Fruit fly (Drosophila melanogaster): ENCODE results near the gene swm.

swm gene

dm6 chr2L:19537779-19538456 is 44.9 kb downstream of the swm start, which contains the start of gene CG13082 (continued):
- peak in 1 of 2 experiments; percentile 2 for TF ChIP-seq Hr51 (GFP tag; optimal IDR thresholded peaks at IDR 0.05)
- TF ChIP-seq CG32767 (GFP tag; IDR thresholded peaks at IDR 0.05) = 0 out of 2 replicates have a peak, but pooled peaks have one; percentile 16
- no peak for TF ChIP-seq schlank (tag; optimal IDR thresholded peaks at IDR 0.05)
- TF ChIP-seq CG9609 (GFP tag; optimal IDR thresholded peaks at IDR 0.05) = peak; percentile 9
- TF ChIP-seq CG4282 (GFP tag; optimal IDR thresholded peaks at IDR 0.05) = no peak
- TF ChIP-seq onecut (GFP tag; IDR thresholded peaks at IDR 0.05) = peak; percentile 13; the same call in 1 of the 2 replicates
- no peak for TF ChIP-seq sens-2 (GFP tag; IDR thresholded peaks at IDR 0.05)
- no peak for TF ChIP-seq Doc2 (GFP tag; IDR thresholded peaks at IDR 0.05)
- no peak for TF ChIP-seq Bteb2 (GFP tag; optimal IDR thresholded peaks at IDR 0.05)
- no peak for TF ChIP-seq wor (GFP tag; IDR thresholded peaks at IDR 0.05)
- TF ChIP-seq CG10274 (GFP tag; optimal IDR thresholded peaks at IDR 0.05) = no peak
- peak; percentile 36 for TF ChIP-seq CG16815 (GFP tag; optimal IDR thresholded peaks at IDR 0.05)
- no peak for TF ChIP-seq CG15479 (GFP tag; optimal IDR thresholded peaks at IDR 0.05)
- peak; percentile 58 for TF ChIP-seq CG2202 (tag; optimal IDR thresholded peaks at IDR 0.05)
- peak; percentile 42; the same call in 1 of the 2 replicates for TF ChIP-seq sisA (GFP tag; IDR thresholded peaks at IDR 0.05)
- peak; percentile 36 for TF ChIP-seq Hmx (GFP tag; optimal IDR thresholded peaks at IDR 0.05)
- peak; percentile 51; the same call in 1 of the 2 replicates for TF ChIP-seq CG6689 (GFP tag; IDR thresholded peaks at IDR 0.05)
- TF ChIP-seq Scr (GFP tag; IDR thresholded peaks at IDR 0.05; ENCODE audit: partially characterized antibody) = no peak
- TF ChIP-seq Dip3 (GFP tag; optimal IDR thresholded peaks at IDR 0.05) = peak; percentile 27
- TF ChIP-seq ewg (GFP tag; optimal IDR thresholded peaks at IDR 0.05) = peak; percentile 52
- TF ChIP-seq Ptx1 (GFP tag; IDR thresholded peaks at IDR 0.05) = no peak; the same call in 1 of the 2 replicates
- TF ChIP-seq CG14667 (GFP tag; IDR thresholded peaks at IDR 0.05) = no peak
- TF ChIP-seq CG11456 (GFP tag; IDR thresholded peaks at IDR 0.05) = no peak
- no peak for TF ChIP-seq zen2 (GFP tag; IDR thresholded peaks at IDR 0.05; ENCODE audit: partially characterized antibody)
- no peak for TF ChIP-seq zfh2 (GFP tag; optimal IDR thresholded peaks at IDR 0.05)
- no peak for TF ChIP-seq CG4854 (GFP tag; optimal IDR thresholded peaks at IDR 0.05)
- TF ChIP-seq grau (tag; optimal IDR thresholded peaks at IDR 0.05) = peak; percentile 57
- TF ChIP-seq prd (optimal IDR thresholded peaks at IDR 0.05) = no peak
- TF ChIP-seq prd (GFP tag; IDR thresholded peaks at IDR 0.05) = peak; percentile 64; the same call in 2 of the 3 replicates
- TF ChIP-seq CG42726 (GFP tag; IDR thresholded peaks at IDR 0.05; ENCODE audit: partially characterized antibody) = no peak
- TF ChIP-seq CG9797 (GFP tag; optimal IDR thresholded peaks at IDR 0.05) = no peak
- no peak for TF ChIP-seq dimm (GFP tag; IDR thresholded peaks at IDR 0.05)
- TF ChIP-seq Myb (GFP tag; optimal IDR thresholded peaks at IDR 0.05) = no peak
- TF ChIP-seq CG17186 (GFP tag; optimal IDR thresholded peaks at IDR 0.05) = no peak
- no peak for TF ChIP-seq abd-A (tag; optimal IDR thresholded peaks at IDR 0.05)
- no peak for TF ChIP-seq CG9876 (GFP tag; optimal IDR thresholded peaks at IDR 0.05)
- no peak for TF ChIP-seq nau (GFP tag; optimal IDR thresholded peaks at IDR 0.05)
- TF ChIP-seq sim (GFP tag; IDR thresholded peaks at IDR 0.05) = peak; percentile 4; the same call in 1 of the 2 replicates
- TF ChIP-seq cg (GFP tag; optimal IDR thresholded peaks at IDR 0.05) = no peak
- TF ChIP-seq row (GFP tag; IDR thresholded peaks at IDR 0.05) = peak; percentile 61
- no peak for TF ChIP-seq Dp (GFP tag; optimal IDR thresholded peaks at IDR 0.05)
- TF ChIP-seq salm (tag; optimal IDR thresholded peaks at IDR 0.05) = no peak
- no peak for TF ChIP-seq yki (optimal IDR thresholded peaks at IDR 0.05)
- TF ChIP-seq so (GFP tag; IDR thresholded peaks at IDR 0.05) = no peak
- no peak for TF ChIP-seq pb (GFP tag; optimal IDR thresholded peaks at IDR 0.05)
- TF ChIP-seq ro (GFP tag; IDR thresholded peaks at IDR 0.05) = no peak
- TF ChIP-seq CG33213 (GFP tag; optimal IDR thresholded peaks at IDR 0.05) = no peak
- peak; percentile 54 for TF ChIP-seq CG13775 (GFP tag; optimal IDR thresholded peaks at IDR 0.05)
- no peak for TF ChIP-seq HLH54F (GFP tag; optimal IDR thresholded peaks at IDR 0.05)
- TF ChIP-seq Poxn (GFP tag; IDR thresholded peaks at IDR 0.05) = no peak
- no peak for TF ChIP-seq rib (GFP tag; IDR thresholded peaks at IDR 0.05)

Data from whole organism, embryonic.